Fruit fly (Drosophila melanogaster) whole organism, embryonic: ENCODE measurements around the gene bon.

Experiments used
- BtbVII ChIP-seq: fragments of 200-800 bp; sonication (Bioruptor generic); optimal IDR thresholded peaks from 3 replicates; lab custom pipeline; 2017; ENCODE audit warnings: missing biosample characterization, mild to moderate bottlenecking, missing genetic modification characterization
- C15 ChIP-seq: fragments of 200-800 bp; sonication (Bioruptor generic); IDR thresholded peaks from 3 replicates; pipeline ENCODE4 v1.3.6; 2022; ENCODE audit warnings: missing biosample characterization, missing genetic modification characterization
- CG11456 ChIP-seq: fragments of 200-800 bp; sonication (Bioruptor generic); IDR thresholded peaks from 3 replicates; pipeline ENCODE4 v1.3.6; 2022; ENCODE audit warnings: missing biosample characterization, missing genetic modification characterization
- CG11504 ChIP-seq: fragments of 200-800 bp; sonication (Bioruptor generic); optimal IDR thresholded peaks from 3 replicates; lab custom pipeline; 2019; ENCODE audit warnings: missing biosample characterization, mild to moderate bottlenecking, missing genetic modification characterization, moderate library complexity
- CG12942 ChIP-seq: fragments of 200-800 bp; sonication (Bioruptor generic); optimal IDR thresholded peaks from 3 replicates; lab custom pipeline; 2016; ENCODE audit warnings: missing biosample characterization, missing genetic modification characterization
- CG13775 ChIP-seq: fragments of 200-800 bp; sonication (Bioruptor generic); optimal IDR thresholded peaks from 3 replicates; lab custom pipeline; 2017; ENCODE audit warnings: missing biosample characterization, mild to moderate bottlenecking, missing genetic modification characterization
- CG16815 ChIP-seq: fragments of 200-800 bp; sonication (Bioruptor generic); optimal IDR thresholded peaks from 3 replicates; lab custom pipeline; 2017; ENCODE audit warnings: missing biosample characterization, mild to moderate bottlenecking, missing genetic modification characterization
- CG17802 ChIP-seq: fragments of 200-800 bp; sonication (Bioruptor generic); optimal IDR thresholded peaks from 2 replicates; lab custom pipeline; 2018; ENCODE audit warnings: missing biosample characterization, mild to moderate bottlenecking, missing genetic modification characterization, moderate library complexity
- CG31441 ChIP-seq: fragments of 200-800 bp; sonication (Bioruptor generic); IDR thresholded peaks from 2 replicates; pipeline ENCODE4 v1.3.6; 2022; ENCODE audit warnings: missing biosample characterization, missing genetic modification characterization
- CG3163 ChIP-seq: fragments of 200-800 bp; sonication (Bioruptor generic); optimal IDR thresholded peaks from 3 replicates; lab custom pipeline; 2016; ENCODE audit warnings: missing biosample characterization, missing genetic modification characterization
- CG34376 ChIP-seq: fragments of 200-800 bp; sonication (Bioruptor generic); optimal IDR thresholded peaks from 2 replicates; lab custom pipeline; 2018; ENCODE audit warnings: missing biosample characterization, mild to moderate bottlenecking, missing genetic modification characterization
- CG3726 ChIP-seq: fragments of 200-800 bp; sonication (Bioruptor generic); IDR thresholded peaks from 3 replicates; pipeline ENCODE4, ENCODE4 v1.3.6; 2022; ENCODE audit warnings: missing biosample characterization, missing genetic modification characterization
- CG4820 ChIP-seq: fragments of 200-800 bp; sonication (Bioruptor generic); optimal IDR thresholded peaks from 3 replicates; lab custom pipeline; 2016; ENCODE audit warnings: missing biosample characterization, missing genetic modification characterization
- CG8944 ChIP-seq: fragments of 200-800 bp; sonication (Bioruptor generic); optimal IDR thresholded peaks from 3 replicates; lab custom pipeline; 2016; ENCODE audit warnings: missing biosample characterization, missing genetic modification characterization
- CG9609 ChIP-seq: fragments of 200-800 bp; sonication (Bioruptor generic); optimal IDR thresholded peaks from 3 replicates; lab custom pipeline; 2016; ENCODE audit warnings: missing biosample characterization, missing genetic modification characterization
- Chrac-16 ChIP-seq: fragments of 200-800 bp; sonication (Bioruptor generic); optimal IDR thresholded peaks from 3 replicates; lab custom pipeline; 2016; ENCODE audit warnings: missing biosample characterization, missing genetic modification characterization
- D ChIP-seq, 2 experiments: fragments of 200-800 bp in 1 of 2; fragments of >200 bp in 1 of 2; sonication (Bioruptor generic) in 1 of 2; optimal IDR thresholded peaks; 2 replicates in 1 of 2; 3 replicates in 1 of 2; lab custom pipeline; 2017; ENCODE audit warnings: mild to moderate bottlenecking in 1 of 2, missing biosample characterization in 1 of 2, missing genetic modification characterization in 1 of 2, missing genetic modification reagents in 1 of 2
- Dad ChIP-seq: fragments of 200-800 bp; sonication (Bioruptor generic); optimal IDR thresholded peaks from 3 replicates; lab custom pipeline; 2016; ENCODE audit warnings: missing biosample characterization, missing genetic modification characterization
- Dbx ChIP-seq: fragments of 200-800 bp; sonication (Bioruptor generic); IDR thresholded peaks from 3 replicates; pipeline ENCODE4 v1.3.6; 2022; ENCODE audit warnings: missing biosample characterization, missing genetic modification characterization
- Dfd ChIP-seq, 2 experiments: fragments of >200 bp; optimal IDR thresholded peaks; 2 replicates each; lab custom pipeline; 2017; ENCODE audit warnings: missing biosample characterization in 2 of 2, missing genetic modification characterization in 2 of 2
- Dip3 ChIP-seq: fragments of 200-800 bp; sonication (Bioruptor generic); optimal IDR thresholded peaks from 3 replicates; lab custom pipeline; 2016; ENCODE audit warnings: missing biosample characterization, missing genetic modification characterization
- Dp ChIP-seq: fragments of 200-800 bp; sonication (Bioruptor generic); optimal IDR thresholded peaks from 2 replicates; lab custom pipeline; 2018; ENCODE audit warnings: missing biosample characterization, mild to moderate bottlenecking, missing genetic modification characterization, moderate library complexity
- E2f1 ChIP-seq: fragments of 200-800 bp; sonication (Bioruptor generic); IDR thresholded peaks from 2 replicates; pipeline ENCODE4 v1.3.6; 2022; ENCODE audit warnings: missing biosample characterization, missing genetic modification characterization
- Fer2 ChIP-seq: fragments of 200-800 bp; sonication (Bioruptor generic); optimal IDR thresholded peaks from 2 replicates; lab custom pipeline; 2018; ENCODE audit warnings: missing biosample characterization, mild to moderate bottlenecking, missing genetic modification characterization, moderate library complexity
- Gug ChIP-seq: fragments of 200-800 bp; sonication (Bioruptor generic); IDR thresholded peaks from 4 replicates; pipeline ENCODE4 v1.3.6; 2022; ENCODE audit warnings: missing biosample characterization, missing genetic modification characterization
- H2.0 ChIP-seq: fragments of 200-800 bp; sonication (Bioruptor generic); IDR thresholded peaks from 2 replicates; pipeline ENCODE4 v1.3.6; 2022; ENCODE audit warnings: missing biosample characterization, missing genetic modification characterization
- MESR4 ChIP-seq: fragments of 200-800 bp; sonication (Bioruptor generic); optimal IDR thresholded peaks from 2 replicates; lab custom pipeline; 2018; ENCODE audit warnings: missing biosample characterization, mild to moderate bottlenecking, missing genetic modification characterization, moderate library complexity
- Sry-δ ChIP-seq: fragments of 200-800 bp; sonication (Bioruptor generic); optimal IDR thresholded peaks from 2 replicates; lab custom pipeline; 2016; ENCODE audit warnings: missing biosample characterization, missing genetic modification characterization
- Usf ChIP-seq: fragments of 200-800 bp; sonication (Bioruptor generic); optimal IDR thresholded peaks from 2 replicates; lab custom pipeline; 2017; ENCODE audit warnings: missing genotype, missing biosample characterization, missing genetic modification characterization
- cas ChIP-seq: fragments of 200-800 bp; sonication (Bioruptor generic); IDR thresholded peaks from 2 replicates; pipeline ENCODE4 v1.3.6; 2022; ENCODE audit warnings: missing biosample characterization, missing genetic modification characterization
- cwo ChIP-seq: fragments of 200-800 bp; sonication (Bioruptor generic); optimal IDR thresholded peaks from 3 replicates; lab custom pipeline; 2017; ENCODE audit warnings: missing biosample characterization, missing genetic modification characterization, mild to moderate bottlenecking, moderate library complexity, missing genetic modification reagents
- dati ChIP-seq: fragments of 200-800 bp; sonication (Bioruptor generic); IDR thresholded peaks from 2 replicates; pipeline ENCODE4 v1.3.6; 2022; ENCODE audit warnings: missing biosample characterization, missing genetic modification characterization
- fru ChIP-seq: fragments of >200 bp; optimal IDR thresholded peaks from 2 replicates; lab custom pipeline; 2017
- grau ChIP-seq: fragments of 200-800 bp; optimal IDR thresholded peaks from 3 replicates; lab custom pipeline; 2019; ENCODE audit warnings: missing biosample characterization, mild to moderate bottlenecking, missing genetic modification characterization, moderate library complexity
- ham ChIP-seq: fragments of 200-800 bp; sonication (Bioruptor generic); IDR thresholded peaks from 2 replicates; pipeline ENCODE4 v1.3.6; 2022; ENCODE audit warnings: missing biosample characterization, missing genetic modification characterization
- her ChIP-seq: fragments of 200-800 bp; sonication (Bioruptor generic); optimal IDR thresholded peaks from 2 replicates; lab custom pipeline; 2016; ENCODE audit warnings: missing biosample characterization, missing genetic modification characterization
- jumu ChIP-seq: fragments of 200-800 bp; sonication (Bioruptor generic); optimal IDR thresholded peaks from 3 replicates; lab custom pipeline; 2016; ENCODE audit warnings: missing biosample characterization, missing genetic modification characterization
- mirr ChIP-seq: fragments of 200-800 bp; sonication (Bioruptor generic); optimal IDR thresholded peaks from 3 replicates; lab custom pipeline; 2018; ENCODE audit warnings: missing biosample characterization, mild to moderate bottlenecking, missing genetic modification characterization
- otp ChIP-seq: fragments of 200-800 bp; sonication (Bioruptor generic); IDR thresholded peaks from 3 replicates; pipeline ENCODE4, ENCODE4 v1.3.6; 2022; ENCODE audit warnings: missing biosample characterization, missing genetic modification characterization
- rib ChIP-seq: fragments of 200-800 bp; sonication (Bioruptor generic); IDR thresholded peaks from 2 replicates; pipeline ENCODE4 v1.3.6; 2022; ENCODE audit warnings: missing biosample characterization, missing genetic modification characterization
- run ChIP-seq: fragments of 200-800 bp; sonication (Bioruptor generic); optimal IDR thresholded peaks from 3 replicates; lab custom pipeline; 2018; ENCODE audit warnings: missing biosample characterization, mild to moderate bottlenecking, missing genetic modification characterization
- sc ChIP-seq, 3 experiments: fragments of >200 bp in 2 of 3; fragments of 200-800 bp in 1 of 3; sonication (Bioruptor generic) in 1 of 3; optimal IDR thresholded peaks; 2 replicates in 2 of 3; 3 replicates in 1 of 3; lab custom pipeline; 2017; ENCODE audit warnings: mild to moderate bottlenecking in 1 of 3, missing biosample characterization in 1 of 3, missing genetic modification characterization in 1 of 3, missing genetic modification reagents in 1 of 3
- sens-2 ChIP-seq: fragments of 200-800 bp; sonication (Bioruptor generic); IDR thresholded peaks from 2 replicates; pipeline ENCODE4 v1.3.6; 2022; ENCODE audit warnings: missing biosample characterization, missing genetic modification characterization
- sna ChIP-seq: fragments of 200-800 bp; sonication (Bioruptor generic); IDR thresholded peaks from 2 replicates; pipeline ENCODE4 v1.3.6; 2022; ENCODE audit warnings: missing biosample characterization, missing genetic modification characterization; ENCODE audit not compliant: partially characterized antibody
- ssp ChIP-seq: fragments of 200-800 bp; sonication (Bioruptor generic); IDR thresholded peaks from 2 replicates; pipeline ENCODE4 v1.3.6; 2022; ENCODE audit warnings: missing biosample characterization, missing genetic modification characterization
- vnd ChIP-seq: fragments of 200-800 bp; sonication (Bioruptor generic); IDR thresholded peaks from 3 replicates; pipeline ENCODE4 v1.3.6; 2022; ENCODE audit warnings: missing biosample characterization, missing genetic modification characterization; ENCODE audit not compliant: partially characterized antibody
- zen ChIP-seq: fragments of 200-800 bp; sonication (Bioruptor generic); optimal IDR thresholded peaks from 3 replicates; lab custom pipeline; 2018; ENCODE audit warnings: missing biosample characterization, mild to moderate bottlenecking, missing genetic modification characterization, moderate library complexity
- zfh1 ChIP-seq: fragments of 200-800 bp; sonication (Bioruptor generic); IDR thresholded peaks from 3 replicates; pipeline ENCODE4 v1.3.6; 2022; ENCODE audit warnings: missing biosample characterization, missing genetic modification characterization

Gene bon

DNA sequence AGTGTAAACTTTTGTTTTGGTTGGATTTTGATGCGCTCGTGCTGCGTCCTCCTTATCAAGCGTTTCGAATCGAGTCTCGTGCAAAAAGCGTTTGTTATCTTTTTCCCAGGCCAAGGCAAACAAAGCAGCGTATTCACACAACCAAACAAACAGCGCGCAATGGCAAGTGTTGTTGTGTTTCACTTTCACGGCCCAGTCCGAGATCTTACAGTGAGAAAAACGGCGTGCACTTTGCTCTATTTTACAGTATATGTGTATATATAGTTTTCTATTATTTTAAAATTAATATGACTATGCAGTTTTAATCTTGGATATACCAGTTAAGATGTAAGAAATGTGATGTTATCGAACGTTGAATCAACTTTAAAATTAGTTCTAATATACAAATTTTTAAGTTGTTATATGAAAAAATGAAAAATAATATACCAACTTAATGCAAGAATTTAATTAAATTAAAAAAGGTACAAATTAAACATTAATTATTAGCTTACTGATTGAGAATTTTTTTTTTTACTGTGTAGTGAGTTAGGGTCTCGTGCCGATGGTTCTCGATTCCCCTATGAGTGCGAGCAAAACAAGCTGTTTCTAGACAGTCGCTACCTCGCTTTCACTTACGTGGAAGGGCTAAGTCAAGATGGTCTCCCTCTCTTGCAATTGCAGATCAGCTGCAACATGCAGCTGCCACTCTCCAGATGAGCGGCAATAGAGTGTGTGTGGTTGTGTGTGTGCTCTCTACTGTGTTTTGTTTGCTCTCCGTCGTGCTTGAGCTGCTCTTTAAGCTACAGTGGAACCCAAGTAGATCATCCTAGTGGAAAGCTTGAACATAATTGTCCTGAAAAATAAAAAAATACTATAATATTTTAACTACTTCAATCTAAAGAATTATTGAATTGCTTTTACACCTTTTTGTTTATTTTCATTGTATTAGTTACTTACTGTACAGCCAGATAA, 1.5 kb downstream of the bon start (continued):
- TF ChIP-seq Sry-δ (GFP tag; lab: Kevin White, UChicago) (no peak), CG9609 (GFP tag; lab: Kevin White, UChicago) (no peak), zen (tag; lab: Kevin White, UChicago) (peak; percentile 94), otp (GFP tag; lab: Robert Waterston, UW) (peak; percentile 74), ssp (GFP tag; lab: Robert Waterston, UW) (peak; percentile 81), grau (peak; percentile 93), jumu (GFP tag; lab: Kevin White, UChicago) (peak; percentile 9), fru (no peak), E2f1 (peak; percentile 83), vnd (no peak), Fer2 (tag; lab: Kevin White, UChicago) (peak; percentile 58), D (optimal IDR thresholded peaks at IDR 0.05; lab: Kevin White, UChicago) (no peak), D (GFP tag; optimal IDR thresholded peaks at IDR 0.05; lab: Kevin White, UChicago) (peak; percentile 95), BtbVII (GFP tag; lab: Kevin White, UChicago) (peak; percentile 70), CG13775 (GFP tag; lab: Kevin White, UChicago) (peak; percentile 85), MESR4 (GFP tag; lab: Kevin White, UChicago) (no peak), ham (GFP tag; lab: Robert Waterston, UW) (no peak), dati (GFP tag; lab: Robert Waterston, UW) (peak; percentile 64; the same call in 1 of the 2 replicates), Gug (GFP tag; lab: Robert Waterston, UW) (peak; percentile 58; the same call in 2 of the 4 replicates), CG11456 (GFP tag; lab: Robert Waterston, UW) (peak; percentile 71), Dip3 (no peak), CG12942 (peak; percentile 62), C15 (no peak), Chrac-16 (GFP tag; lab: Kevin White, UChicago) (peak; percentile 68), sc (optimal IDR thresholded peaks at IDR 0.05; lab: Kevin White, UChicago) (no peak), sc (GFP tag; optimal IDR thresholded peaks at IDR 0.05; lab: Kevin White, UChicago) (peak; percentile 87), her (GFP tag; lab: Kevin White, UChicago) (no peak), CG3726 (peak; percentile 52; the same call in 2 of the 3 replicates), Dp (no peak), Dad (GFP tag; lab: Kevin White, UChicago) (no peak), CG17802 (tag; lab: Kevin White, UChicago) (peak; percentile 47), H2.0 (GFP tag; lab: Robert Waterston, UW) (peak; percentile 54), CG11504 (tag; lab: Kevin White, UChicago) (peak; percentile 95), Dbx (GFP tag; lab: Robert Waterston, UW) (peak; percentile 65), mirr (GFP tag; lab: Kevin White, UChicago) (no peak), cwo (GFP tag; lab: Kevin White, UChicago) (peak; percentile 99), Dfd (GFP tag; optimal IDR thresholded peaks at IDR 0.05; lab: Kevin White, UChicago) (no peak), CG8944 (GFP tag; lab: Kevin White, UChicago) (peak; percentile 21), CG3163 (GFP tag; lab: Kevin White, UChicago) (no peak), zfh1 (GFP tag; lab: Robert Waterston, UW) (peak; percentile 80), cas (peak; percentile 11; the same call in 1 of the 2 replicates), CG16815 (GFP tag; lab: Kevin White, UChicago) (peak; percentile 89), rib (peak; percentile 38; the same call in 1 of the 2 replicates), CG4820 (GFP tag; lab: Kevin White, UChicago) (peak; percentile 86), run (tag; lab: Kevin White, UChicago) (peak; percentile 87), CG31441 (GFP tag; lab: Robert Waterston, UW) (peak; percentile 95), Usf (GFP tag; lab: Kevin White, UChicago) (peak; percentile 84), CG34376 (peak; percentile 36), sens-2 (GFP tag; lab: Robert Waterston, UW) (0 out of 2 replicates have a peak, but pooled peaks have one; percentile 5), sna (GFP tag; lab: Robert Waterston, UW) (no peak)
